Fruit fly (Drosophila melanogaster): ENCODE measurements around the gene CG33128.

dm6 chr2L:1517378-1517777 is 23.5 kb downstream of the CG33128 start, which contains the start of gene CG18132:
- TF ChIP-seq Myc (optimal IDR thresholded peaks at IDR 0.05) (no peak), ttk (optimal IDR thresholded peaks at IDR 0.05) (no peak), Sin3A (optimal IDR thresholded peaks at IDR 0.05) (no peak), psq (optimal IDR thresholded peaks at IDR 0.05) (no peak)

All from Kc167 (cell line).